Worm (Caenorhabditis elegans): ENCODE measurements around the gene F58F9.4.

Gene F58F9.4

DNA sequence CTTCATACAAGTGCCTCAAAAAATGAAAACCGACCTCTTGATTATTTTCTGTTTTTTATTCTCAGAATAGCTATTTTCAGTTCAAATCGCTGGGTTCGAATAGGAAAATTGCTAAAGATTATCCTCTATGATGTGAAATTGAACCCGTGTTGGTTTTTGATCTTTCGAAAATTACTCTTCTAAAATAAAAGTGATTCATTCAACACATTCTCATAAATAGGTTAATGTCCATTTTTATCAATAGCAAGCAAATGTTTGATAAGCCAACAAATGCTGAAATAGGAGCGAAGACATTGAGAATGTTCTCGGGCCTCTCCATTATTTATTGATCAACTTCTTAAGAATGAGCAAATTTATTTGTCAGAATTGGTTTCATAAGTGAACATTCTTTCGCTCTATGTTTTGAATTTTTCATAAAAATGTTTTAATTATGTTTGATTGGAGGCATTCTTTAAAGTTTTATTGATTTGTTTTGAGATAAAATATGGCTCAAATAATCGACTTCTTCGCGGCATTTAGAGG lies 2.0 kb downstream of the F58F9.4 start, which contains the start of gene F58F9.3 (continued):
- TF ChIP-seq ama-1 (optimal IDR thresholded peaks at IDR 0.05) = no peak
- no peak for TF ChIP-seq spr-1 (tag; optimal IDR thresholded peaks at IDR 0.05)
- no peak for TF ChIP-seq mep-1 (tag; optimal IDR thresholded peaks at IDR 0.05)
- no peak for TF ChIP-seq hmg-1.1 (GFP tag; IDR thresholded peaks at IDR 0.05)
- no peak for TF ChIP-seq egl-43 (GFP tag; IDR thresholded peaks at IDR 0.05)
- TF ChIP-seq unc-39 (tag; optimal IDR thresholded peaks at IDR 0.05) = no peak
- TF ChIP-seq snpc-1.2 (GFP tag; IDR thresholded peaks at IDR 0.05) = no peak
- TF ChIP-seq mes-2 (tag; optimal IDR thresholded peaks at IDR 0.05; ENCODE audit: poor library complexity, severe bottlenecking) = no peak
- no peak for TF ChIP-seq lin-38 (GFP tag; IDR thresholded peaks at IDR 0.05)
- TF ChIP-seq fos-1 (tag; optimal IDR thresholded peaks at IDR 0.05) = no peak
- no peak for TF ChIP-seq mdl-1 (tag; optimal IDR thresholded peaks at IDR 0.05)
- TF ChIP-seq ces-1 (GFP tag; optimal IDR thresholded peaks at IDR 0.05) = no peak
- no peak for TF ChIP-seq daf-19 (GFP tag; conservative IDR thresholded peaks at IDR 0.05)
- TF ChIP-seq dmd-6 (GFP tag; IDR thresholded peaks at IDR 0.05) = peak; percentile 25; the same call in 1 of the 2 replicates
- TF ChIP-seq daf-16 (GFP tag; optimal IDR thresholded peaks at IDR 0.05) = no peak
- TF ChIP-seq daf-16 (tag; optimal IDR thresholded peaks at IDR 0.05) = peak; percentile 79
- TF ChIP-seq nhr-25 (tag; optimal IDR thresholded peaks at IDR 0.05; ENCODE audit: borderline replicate concordance, insufficient read depth) = no peak
- peak; percentile 52 for TF ChIP-seq pqm-1 (tag; optimal IDR thresholded peaks at IDR 0.05)
- no peak for TF ChIP-seq Y48G9A.11 (GFP tag; IDR thresholded peaks at IDR 0.05)
- TF ChIP-seq Y5F2A.4 (GFP tag; optimal IDR thresholded peaks at IDR 0.05) = no peak
- no peak for TF ChIP-seq lin-39 (tag; optimal IDR thresholded peaks at IDR 0.05)

DNA sequence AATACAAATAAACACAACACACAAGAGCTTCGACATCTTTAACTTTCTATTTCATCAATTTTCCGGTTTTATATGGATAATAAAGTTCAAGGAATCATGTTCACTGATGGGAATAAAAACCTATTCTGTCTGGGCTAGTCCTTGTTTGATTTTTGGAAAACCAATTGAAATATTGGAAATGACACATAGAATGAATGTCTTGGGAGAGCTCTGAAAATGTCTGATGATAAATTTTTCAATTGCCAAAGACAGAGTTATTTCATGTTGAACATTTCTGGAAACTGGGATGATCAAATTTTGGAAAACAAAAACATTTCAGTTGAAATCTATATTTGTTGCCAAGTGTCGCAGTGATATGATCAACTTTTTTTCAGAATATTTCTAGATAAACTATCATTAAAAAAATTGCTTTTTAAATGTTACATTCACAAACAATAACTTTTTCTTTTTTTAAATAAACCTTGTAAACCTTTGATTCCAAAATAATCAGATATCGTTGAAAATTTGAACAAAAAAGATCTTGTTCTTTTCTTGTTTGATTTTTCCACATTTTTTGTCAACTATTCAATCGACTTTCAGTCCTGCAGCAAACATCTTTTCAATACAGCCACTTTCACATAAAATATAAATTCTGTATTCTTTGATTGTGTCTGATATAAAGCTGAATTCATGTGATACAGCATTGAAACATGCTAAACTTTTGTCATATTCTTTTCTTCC lies 6.8 kb downstream of the F58F9.4 start, which contains the start of the genes F58F9.6 and F58F9.8:
Gene F58F9.6 (minus strand): TSS at position 101 of the 720 bp plus-strand sequence.
Gene F58F9.8 (plus strand): TSS at position 670 of the 720 bp plus-strand sequence.
- no peak for TF ChIP-seq sdz-12 (GFP tag; optimal IDR thresholded peaks at IDR 0.05)
- TF ChIP-seq F37D6.2 (tag; optimal IDR thresholded peaks at IDR 0.05) = no peak
- no peak for TF ChIP-seq hmg-1.1 (GFP tag; IDR thresholded peaks at IDR 0.05)
- no peak for TF ChIP-seq ces-1 (GFP tag; optimal IDR thresholded peaks at IDR 0.05)
- TF ChIP-seq daf-8 (GFP tag; IDR thresholded peaks at IDR 0.05) = no peak
- TF ChIP-seq mdt-29 (GFP tag; IDR thresholded peaks at IDR 0.05) = no peak
- no peak for TF ChIP-seq php-3 (GFP tag; IDR thresholded peaks at IDR 0.05)
- TF ChIP-seq snpc-1.2 (GFP tag; IDR thresholded peaks at IDR 0.05) = no peak
- no peak for TF ChIP-seq gei-8 (GFP tag; optimal IDR thresholded peaks at IDR 0.05)
- no peak for TF ChIP-seq nhr-6 (tag; optimal IDR thresholded peaks at IDR 0.05)
- no peak for TF ChIP-seq ZK337.2 (GFP tag; IDR thresholded peaks at IDR 0.05)
- no peak for TF ChIP-seq tra-1 (GFP tag; IDR thresholded peaks at IDR 0.05)
- TF ChIP-seq unc-130 (GFP tag; optimal IDR thresholded peaks at IDR 0.05) = no peak
- TF ChIP-seq pha-4 (GFP tag; IDR thresholded peaks at IDR 0.05) = no peak
- TF ChIP-seq pha-4 (tag; optimal IDR thresholded peaks at IDR 0.05) = no peak
- no peak for TF ChIP-seq cey-2 (tag; optimal IDR thresholded peaks at IDR 0.05; ENCODE audit: borderline replicate concordance, insufficient read depth)
- TF ChIP-seq lin-13 (GFP tag; optimal IDR thresholded peaks at IDR 0.05) = no peak
- TF ChIP-seq daf-12 (tag; optimal IDR thresholded peaks at IDR 0.05) = no peak
- TF ChIP-seq lsy-2 (tag; optimal IDR thresholded peaks at IDR 0.05) = no peak
- TF ChIP-seq R02D3.7 (tag; optimal IDR thresholded peaks at IDR 0.05) = no peak
- TF ChIP-seq skn-1 (tag; optimal IDR thresholded peaks at IDR 0.05) = no peak

All from whole organism, L4 larva.